Worm (Caenorhabditis elegans) whole organism, L4/young adult: ENCODE results near the gene C46G7.5.

Experiments
- W03F9.2 ChIP-seq: fragments of 150-350 bp; optimal IDR thresholded peaks from 2 replicates; lab custom pipeline; 2014; ENCODE audit warnings: missing biosample characterization, missing genetic modification characterization
- dao-5 ChIP-seq: sonication (generic microtip); optimal IDR thresholded peaks from 2 replicates; lab custom pipeline; 2016; ENCODE audit warnings: missing genotype, missing genetic modification characterization, moderate library complexity, missing compliant biosample characterization
- him-1 ChIP-seq: sonication (generic microtip); optimal IDR thresholded peaks from 2 replicates; lab custom pipeline; 2016; ENCODE audit warnings: missing genotype, missing genetic modification reagents, missing genetic modification characterization, missing compliant biosample characterization

C46G7.5 gene

DNA sequence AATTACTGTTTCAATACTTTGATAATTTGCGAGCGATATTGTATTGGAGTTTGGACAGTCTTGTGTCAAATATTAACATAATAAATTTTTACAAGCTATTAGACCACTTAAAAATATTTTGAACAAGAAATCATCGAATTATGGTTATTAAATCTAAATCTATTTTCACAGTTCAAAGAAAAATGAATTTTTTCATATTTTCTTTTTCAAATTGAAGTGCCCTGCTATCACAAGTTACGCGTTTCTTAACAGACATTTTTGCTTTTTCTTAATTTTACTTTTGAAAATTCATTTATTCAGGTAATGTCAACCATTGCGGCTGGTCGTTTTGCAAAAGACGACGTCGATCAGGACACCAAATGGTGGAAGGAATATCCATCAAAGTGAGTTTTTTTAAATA lies 3.5 kb upstream of the C46G7.5 start, which contains the start of gene C46G7.2:
Gene C46G7.2 (plus strand): TSS at position 301 of the 400 bp plus-strand sequence.
- no peak for TF ChIP-seq him-1 (tag; lab: Kevin White, UChicago)
- TF ChIP-seq dao-5 (tag; lab: Kevin White, UChicago), result no peak
- no peak for TF ChIP-seq W03F9.2 (tag; lab: Kevin White, UChicago)

DNA sequence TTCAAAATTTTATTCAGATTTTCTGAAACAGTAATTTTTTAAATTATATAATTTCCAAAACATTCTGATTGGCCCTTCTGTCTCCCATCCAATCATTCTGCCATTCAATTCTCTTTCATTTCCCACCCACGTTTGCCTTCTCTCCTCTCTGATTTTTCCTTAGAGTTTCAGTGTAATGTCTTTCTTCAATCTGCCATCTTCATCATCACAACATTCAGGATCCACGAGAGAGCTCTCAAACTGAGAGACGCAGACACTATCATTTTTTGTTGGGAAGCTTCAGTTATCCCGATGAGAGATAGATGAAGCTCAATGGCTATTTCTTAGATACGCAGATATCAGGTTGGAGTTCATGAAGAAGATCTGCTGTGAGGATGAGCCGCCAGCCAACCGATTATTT lies 2.4 kb upstream of the C46G7.5 start:
- TF ChIP-seq dao-5 (tag; lab: Kevin White, UChicago) (no peak), him-1 (tag; lab: Kevin White, UChicago) (no peak), W03F9.2 (tag; lab: Kevin White, UChicago) (no peak)

DNA sequence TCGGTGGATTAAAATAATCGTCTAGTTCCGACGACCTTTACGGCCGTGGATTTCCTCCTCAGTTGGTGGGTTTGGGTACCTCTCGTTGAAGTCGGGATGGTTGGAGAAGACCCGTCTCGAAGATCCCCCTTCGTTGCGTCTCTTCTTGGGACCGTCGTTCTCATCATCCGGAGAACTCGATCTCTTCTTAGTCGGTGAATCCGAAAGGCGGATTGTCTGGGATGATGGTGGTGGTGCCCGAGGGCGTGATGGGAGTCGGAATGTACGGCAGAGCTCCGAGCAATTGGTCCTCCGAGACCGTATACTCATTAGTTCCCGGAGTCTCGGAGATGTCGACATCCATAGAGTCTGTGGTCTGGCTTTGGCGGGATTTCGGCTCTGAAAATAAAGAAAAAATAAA lies 1.2 kb downstream of the C46G7.5 start:
- no peak for TF ChIP-seq W03F9.2 (tag; lab: Kevin White, UChicago)
- TF ChIP-seq him-1 (tag; lab: Kevin White, UChicago), result no peak
- no peak for TF ChIP-seq dao-5 (tag; lab: Kevin White, UChicago)

DNA sequence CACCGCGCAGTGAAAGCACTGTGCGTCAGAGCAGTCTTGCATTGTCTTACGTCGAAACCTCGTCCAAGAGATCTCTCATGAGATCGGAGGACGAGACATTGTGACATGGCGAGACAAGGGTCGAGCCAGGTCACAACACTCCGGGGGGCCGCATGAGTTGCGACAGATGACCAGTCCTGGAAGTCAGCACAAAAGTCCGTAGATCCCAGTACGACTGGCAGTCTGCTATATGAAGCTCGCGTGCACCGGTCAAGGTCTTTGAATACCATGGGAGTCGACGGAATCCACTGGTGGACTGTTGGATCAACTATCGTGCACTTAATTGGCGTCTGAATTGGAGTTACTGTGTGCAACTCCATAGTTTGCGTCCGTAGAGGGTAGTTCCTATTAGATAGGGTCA lies 5.8 kb downstream of the C46G7.5 start:
- TF ChIP-seq dao-5 (tag; lab: Kevin White, UChicago) (no peak), him-1 (tag; lab: Kevin White, UChicago) (no peak), W03F9.2 (tag; lab: Kevin White, UChicago) (no peak)

DNA sequence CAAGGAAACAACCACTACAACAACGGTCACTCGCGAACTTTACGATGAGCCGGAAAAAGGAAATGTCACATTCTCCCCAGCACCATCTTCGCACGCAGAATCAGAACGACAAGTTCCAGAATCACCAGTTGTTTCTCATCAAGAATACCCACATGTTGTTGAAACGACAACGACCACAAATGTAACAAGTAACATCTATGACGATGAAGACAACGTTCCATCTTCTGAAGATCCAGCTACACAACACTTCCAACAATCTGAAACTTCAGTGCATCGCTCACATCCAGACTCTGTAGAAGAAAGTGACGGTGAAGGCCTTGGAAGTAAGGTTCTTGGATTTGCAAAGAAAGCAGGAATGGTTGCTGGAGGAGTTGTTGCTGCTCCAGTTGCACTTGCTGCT lies 20.9 kb downstream of the C46G7.5 start:
- TF ChIP-seq him-1 (tag; lab: Kevin White, UChicago) (no peak), dao-5 (tag; lab: Kevin White, UChicago) (no peak), W03F9.2 (tag; lab: Kevin White, UChicago) (no peak)

DNA sequence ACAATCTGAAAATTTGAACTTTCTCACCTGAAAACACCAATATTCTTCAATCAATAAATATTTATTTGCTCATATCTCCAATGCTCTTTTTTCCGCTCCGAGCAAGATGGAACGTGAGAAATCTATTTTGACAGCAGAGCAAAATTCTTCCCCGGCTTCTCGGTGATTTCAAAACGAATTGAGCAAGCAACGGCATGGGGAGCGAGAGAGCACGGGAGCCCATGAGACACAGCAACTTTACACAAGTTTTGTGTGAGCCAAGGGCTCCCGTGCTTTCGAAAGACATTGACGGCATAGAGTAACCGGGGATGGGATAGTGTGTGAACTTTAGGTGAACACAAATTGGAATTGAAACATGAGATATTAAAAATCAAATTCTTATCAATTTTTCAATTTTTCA lies 24.6 kb downstream of the C46G7.5 start:
- TF ChIP-seq him-1 (tag; lab: Kevin White, UChicago) (no peak), dao-5 (tag; lab: Kevin White, UChicago) (no peak), W03F9.2 (tag; lab: Kevin White, UChicago) (no peak)

DNA sequence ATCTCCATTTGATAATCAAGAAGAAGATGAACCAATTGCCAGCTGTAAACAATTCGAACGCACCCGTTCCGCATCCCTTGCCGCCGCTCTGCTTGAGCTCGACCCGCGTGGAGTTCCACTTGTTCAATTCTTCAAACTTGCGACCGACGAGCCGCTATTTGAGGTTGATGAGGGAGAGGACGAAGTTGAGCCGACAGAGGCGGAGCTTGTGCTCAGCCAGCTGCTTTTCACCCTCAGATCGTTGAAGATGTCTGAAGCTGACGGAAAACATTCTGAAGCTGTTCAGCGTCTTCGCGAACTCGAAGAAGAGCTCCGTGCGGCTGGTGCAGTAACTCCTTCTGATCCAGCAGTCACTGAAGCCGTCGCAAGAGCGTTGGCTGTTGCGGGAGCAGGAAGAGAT lies 25.6 kb downstream of the C46G7.5 start:
- no peak for TF ChIP-seq W03F9.2 (tag; lab: Kevin White, UChicago)
- no peak for TF ChIP-seq dao-5 (tag; lab: Kevin White, UChicago)
- TF ChIP-seq him-1 (tag; lab: Kevin White, UChicago), result no peak

DNA sequence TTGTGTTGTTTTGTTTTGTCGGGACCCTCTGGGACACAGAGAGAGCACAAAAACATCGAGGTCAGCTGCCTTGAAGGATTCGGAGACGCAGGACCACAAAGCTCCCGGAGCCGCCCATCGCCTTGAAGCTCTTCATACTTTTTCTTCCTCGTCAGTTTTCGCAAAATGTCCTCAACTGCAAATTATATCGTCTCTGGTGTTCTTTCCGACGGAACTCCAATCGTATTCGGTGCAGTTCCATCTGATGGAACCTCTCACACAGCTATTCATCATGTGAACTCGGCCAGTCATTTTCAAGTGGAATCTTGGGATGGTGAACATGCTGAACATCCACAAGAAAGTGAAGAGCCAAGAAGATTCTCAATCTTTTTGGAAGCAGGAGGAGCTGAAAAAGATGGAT lies 26.0 kb downstream of the C46G7.5 start:
- TF ChIP-seq him-1 (tag; lab: Kevin White, UChicago), result no peak
- TF ChIP-seq dao-5 (tag; lab: Kevin White, UChicago), result no peak
- no peak for TF ChIP-seq W03F9.2 (tag; lab: Kevin White, UChicago)

DNA sequence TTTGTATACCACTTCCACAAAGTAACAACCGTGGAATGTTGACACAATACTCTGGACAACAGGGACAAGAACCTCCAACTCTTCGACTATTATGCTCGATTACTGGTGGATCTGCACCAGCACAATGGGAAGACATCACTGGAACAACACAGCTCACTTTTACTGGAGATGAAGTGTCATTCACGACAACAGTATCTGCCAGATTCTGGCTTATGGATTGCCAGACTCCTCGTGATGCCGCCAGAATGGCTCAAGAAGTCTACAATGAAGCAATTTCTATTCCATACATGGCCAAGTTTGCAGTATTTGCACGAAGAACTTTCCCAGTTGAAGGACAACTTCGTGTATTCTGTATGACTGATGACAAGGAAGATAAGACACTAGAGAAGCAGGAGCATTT lies 28.3 kb downstream of the C46G7.5 start:
- TF ChIP-seq W03F9.2 (tag; lab: Kevin White, UChicago) (no peak), him-1 (tag; lab: Kevin White, UChicago) (no peak), dao-5 (tag; lab: Kevin White, UChicago) (no peak)

DNA sequence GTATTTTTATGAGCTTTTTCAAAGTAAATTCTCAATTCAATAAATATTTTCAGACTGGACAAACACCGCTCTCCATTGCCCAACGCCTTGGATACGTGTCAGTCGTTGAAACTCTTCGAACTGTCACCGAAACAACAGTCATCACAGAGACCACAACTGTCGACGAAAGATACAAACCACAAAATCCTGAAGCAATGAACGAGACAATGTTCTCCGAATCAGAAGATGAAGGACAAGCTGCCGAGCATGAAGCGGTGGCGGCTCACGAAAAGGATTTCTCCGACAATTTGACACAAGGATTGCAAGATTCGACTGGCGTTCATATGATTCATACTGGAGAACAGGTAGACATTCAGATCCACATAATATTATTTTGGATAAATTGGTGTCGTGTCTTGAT lies 31.6 kb downstream of the C46G7.5 start:
- no peak for TF ChIP-seq W03F9.2 (tag; lab: Kevin White, UChicago)
- no peak for TF ChIP-seq him-1 (tag; lab: Kevin White, UChicago)

DNA sequence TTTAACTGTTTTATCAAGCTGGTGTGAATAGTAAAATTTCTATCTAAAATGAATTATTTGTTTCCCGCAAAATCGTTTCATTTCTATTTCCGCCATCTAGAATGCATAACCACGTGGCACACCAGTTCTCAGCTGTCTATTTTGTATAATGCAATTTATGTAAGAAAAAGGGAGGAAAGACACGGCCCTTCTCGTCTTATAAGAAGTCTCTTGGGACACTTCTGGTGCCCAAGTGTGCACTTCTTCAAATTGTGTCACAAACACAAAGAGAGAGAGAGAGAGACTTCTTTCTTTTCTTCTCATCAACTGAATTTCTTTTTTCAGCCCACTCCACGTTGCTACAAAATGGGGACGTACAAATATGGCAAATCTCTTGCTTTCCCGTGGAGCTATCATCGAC lies 34.2 kb downstream of the C46G7.5 start:
- peak; percentile 25 for TF ChIP-seq him-1 (tag; lab: Kevin White, UChicago)
- no peak for TF ChIP-seq W03F9.2 (tag; lab: Kevin White, UChicago)
- no peak for TF ChIP-seq dao-5 (tag; lab: Kevin White, UChicago)

DNA sequence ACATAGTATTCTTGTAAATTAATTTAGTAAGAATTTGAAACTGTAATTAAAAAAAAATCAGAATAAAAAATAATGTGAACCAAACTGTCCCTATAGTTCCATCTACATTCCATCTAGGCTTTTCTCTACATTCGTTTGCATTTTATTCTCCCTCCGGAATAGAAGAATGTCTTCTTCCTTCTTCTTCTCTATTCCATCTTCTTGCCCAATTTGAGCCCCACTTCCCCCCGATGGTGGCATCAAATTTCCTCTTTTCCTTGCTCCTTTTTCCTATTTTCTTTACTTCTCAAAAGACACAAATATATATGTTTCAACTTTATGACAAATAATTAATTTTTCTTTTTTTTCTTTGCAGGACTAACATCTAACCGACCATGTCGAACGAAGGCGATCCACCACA lies 36.2 kb downstream of the C46G7.5 start, which contains the start of gene unc-44:
Gene unc-44 (plus strand): TSS at position 356 of the 400 bp plus-strand sequence.
- TF ChIP-seq W03F9.2 (tag; lab: Kevin White, UChicago), result no peak
- no peak for TF ChIP-seq him-1 (tag; lab: Kevin White, UChicago)
- no peak for TF ChIP-seq dao-5 (tag; lab: Kevin White, UChicago)

DNA sequence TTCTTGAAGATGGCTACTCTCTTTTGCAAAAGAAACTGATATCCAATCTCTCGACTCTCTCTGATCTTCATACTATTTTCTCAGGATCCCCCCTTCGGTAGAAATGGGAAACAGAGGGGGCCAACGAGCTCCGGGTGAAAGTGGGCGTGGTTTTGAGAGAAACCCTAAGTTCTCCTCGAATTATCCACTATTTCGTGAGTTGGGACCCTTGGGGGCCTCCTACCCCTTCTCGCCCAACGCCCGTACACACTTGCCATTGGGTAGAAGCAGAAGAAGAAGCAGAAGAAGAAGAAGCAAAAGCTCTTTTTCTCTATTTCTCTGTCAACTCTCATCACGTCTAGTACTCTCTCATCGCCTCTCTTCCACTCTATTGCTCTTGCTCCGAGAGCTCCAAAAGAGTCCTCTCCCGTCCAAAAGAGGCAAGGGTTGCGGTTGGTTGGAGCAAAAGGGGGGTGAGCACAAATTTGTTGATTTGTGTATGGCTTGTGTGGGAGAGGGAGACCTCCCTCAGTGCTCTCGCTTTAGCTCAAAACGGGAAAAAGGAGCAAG lies 37.4 kb downstream of the C46G7.5 start:
- TF ChIP-seq dao-5 (tag; lab: Kevin White, UChicago) (no peak), him-1 (tag; lab: Kevin White, UChicago) (peak; percentile 75), W03F9.2 (tag; lab: Kevin White, UChicago) (no peak)

DNA sequence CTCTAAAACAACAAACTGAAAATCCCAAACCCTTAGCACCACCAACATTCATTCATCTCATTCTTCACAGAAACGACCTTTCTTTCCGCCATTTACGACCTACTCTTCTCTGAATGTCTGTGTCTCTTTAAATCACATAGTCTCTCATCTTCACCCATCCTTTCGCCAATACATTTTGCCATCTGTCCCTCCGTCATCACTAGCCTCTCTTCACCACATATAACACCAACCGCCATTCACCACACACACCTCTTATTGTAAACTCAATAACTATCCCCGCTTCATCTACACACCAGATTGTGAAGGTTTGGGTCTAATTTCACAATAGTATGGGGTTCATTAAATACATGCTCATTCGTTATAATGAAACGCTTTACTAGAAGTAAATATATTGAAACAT lies 40.9 kb downstream of the C46G7.5 start:
- TF ChIP-seq him-1 (tag; lab: Kevin White, UChicago), result no peak
- no peak for TF ChIP-seq W03F9.2 (tag; lab: Kevin White, UChicago)
- no peak for TF ChIP-seq dao-5 (tag; lab: Kevin White, UChicago)
